Worm (Caenorhabditis elegans) whole organism, dauer: ENCODE measurements around the gene F14H3.6.

Experiments
- unc-62 ChIP-seq: sonication (generic microtip); optimal IDR thresholded peaks from 2 replicates; lab custom pipeline; 2017; ENCODE audit warnings: missing biosample characterization, missing genetic modification reagents, missing genetic modification characterization

The F14H3.6 gene

DNA sequence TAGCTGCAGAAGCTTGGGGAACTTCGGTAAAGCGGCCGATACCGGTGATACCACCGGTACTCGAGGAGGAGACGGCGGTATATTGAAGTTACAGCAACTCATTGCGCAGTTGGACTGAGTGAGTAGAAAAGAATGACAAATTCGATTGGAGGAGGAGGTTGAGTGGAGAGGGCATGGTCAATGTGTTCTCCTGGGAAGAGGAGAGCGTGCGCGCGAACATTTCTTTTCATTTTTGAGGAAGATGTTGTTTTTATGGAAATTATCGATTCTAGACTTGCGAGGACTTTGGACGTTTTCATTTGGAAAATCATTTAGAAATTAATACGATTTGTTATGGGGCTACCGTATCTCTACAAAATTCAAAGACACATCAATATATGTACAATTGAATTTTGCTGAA is 29.5 kb downstream of the F14H3.6 start:
- no peak for TF ChIP-seq unc-62 (GFP tag; lab: Kevin White, UChicago)

DNA sequence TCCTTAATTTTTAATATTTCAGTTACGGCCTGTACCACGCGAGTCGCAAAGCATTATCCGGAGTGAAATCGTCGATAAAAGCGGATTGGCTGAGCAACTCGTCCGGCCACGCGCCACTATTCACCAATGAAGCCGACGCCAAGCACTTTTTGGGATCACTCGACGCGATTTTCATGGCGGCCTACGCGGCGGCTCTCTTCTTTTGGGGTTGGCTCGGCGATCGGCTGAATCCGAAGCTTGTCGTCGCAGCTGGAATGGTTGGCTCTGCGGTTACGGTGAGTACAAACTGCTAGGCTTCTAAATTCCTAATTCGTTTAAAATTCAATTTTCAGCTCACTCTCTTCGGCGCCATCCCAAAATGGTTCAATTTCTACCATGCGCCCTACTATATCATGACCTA is 33.8 kb downstream of the F14H3.6 start:
- no peak for TF ChIP-seq unc-62 (GFP tag; lab: Kevin White, UChicago)

DNA sequence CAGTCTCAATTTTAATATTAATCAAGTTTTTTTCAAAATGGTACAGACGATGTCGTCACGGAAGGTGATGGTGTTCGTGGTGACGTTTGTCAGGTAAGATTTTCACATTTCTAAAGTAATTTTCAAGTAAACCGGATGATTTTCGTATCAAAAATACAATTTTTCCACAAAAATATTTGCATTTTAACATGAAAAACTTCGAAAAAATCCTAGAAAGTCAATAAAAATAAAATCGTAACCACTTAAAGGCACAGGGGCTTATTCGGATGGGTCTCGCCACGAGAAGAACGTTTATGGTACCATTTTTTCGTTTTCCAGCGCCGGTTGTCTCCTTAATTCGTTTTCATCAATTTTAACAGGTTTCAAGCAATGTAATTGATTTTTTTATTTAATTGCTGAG is 34.4 kb downstream of the F14H3.6 start, which contains the start of gene T10C6.6:
Gene T10C6.6, plus strand, starts transcription at position 27 of the 400 bp plus-strand sequence.
- TF ChIP-seq unc-62 (GFP tag; lab: Kevin White, UChicago): no peak

DNA sequence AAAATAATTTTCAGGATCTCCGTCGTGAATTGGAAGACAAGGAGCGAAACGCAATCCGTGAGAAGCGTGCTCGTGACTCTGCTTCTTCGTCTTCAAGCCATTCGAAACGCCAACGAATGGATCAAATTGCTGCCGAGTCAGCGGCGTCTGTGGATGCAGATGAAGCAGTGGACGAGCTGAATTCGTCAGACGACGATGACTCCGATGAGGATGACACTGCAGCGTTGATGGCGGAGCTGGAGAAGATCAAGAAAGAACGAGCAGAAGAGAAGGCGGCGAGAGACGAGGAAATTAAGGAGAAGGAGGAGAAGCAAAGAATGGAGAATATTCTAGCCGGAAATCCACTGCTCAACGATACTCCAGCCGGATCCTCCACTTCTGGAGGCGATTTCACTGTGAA is 35.1 kb downstream of the F14H3.6 start:
- no peak for TF ChIP-seq unc-62 (GFP tag; lab: Kevin White, UChicago)

DNA sequence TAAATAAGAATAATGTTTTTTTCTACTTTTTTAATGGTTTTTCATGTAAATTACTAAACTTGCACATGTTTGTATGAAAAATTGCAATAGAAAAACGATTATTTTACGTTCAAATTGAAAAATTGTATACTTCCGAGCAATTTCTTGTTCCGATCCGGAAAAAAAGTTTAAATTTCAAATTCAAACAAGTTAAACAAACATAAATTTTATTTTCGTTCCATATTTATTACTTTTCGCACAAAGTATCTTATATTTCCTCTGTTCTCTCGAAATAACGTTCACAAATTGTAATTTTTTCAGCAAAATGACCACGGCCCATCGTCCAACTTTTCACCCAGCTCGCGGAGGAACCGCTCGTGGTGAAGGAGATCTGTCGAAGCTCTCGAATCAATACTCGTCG is 35.6 kb downstream of the F14H3.6 start, which contains the start of gene cwc-15:
Gene cwc-15, plus strand, starts transcription at position 301 of the 400 bp plus-strand sequence.
- no peak for TF ChIP-seq unc-62 (GFP tag; lab: Kevin White, UChicago)

DNA sequence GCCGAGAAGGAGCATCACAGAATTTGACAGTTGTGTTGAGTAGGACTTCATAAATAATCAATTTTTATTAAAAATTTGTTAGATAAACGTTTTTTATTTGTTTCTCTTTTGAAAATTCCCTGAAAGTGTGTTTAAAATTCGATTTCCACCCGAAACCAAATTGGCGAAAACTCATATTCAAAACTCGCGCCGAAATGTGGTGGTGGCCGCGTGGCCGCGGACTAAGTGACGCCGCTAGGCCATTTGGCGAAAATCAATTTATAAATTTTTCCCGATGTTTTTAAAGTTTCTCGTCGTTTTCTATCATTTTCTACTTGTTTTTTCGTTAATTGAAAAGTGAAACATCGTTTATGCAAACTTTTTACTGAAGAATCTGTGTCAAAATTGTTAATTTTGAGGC is 36.1 kb downstream of the F14H3.6 start:
- TF ChIP-seq unc-62 (GFP tag; lab: Kevin White, UChicago): no peak

DNA sequence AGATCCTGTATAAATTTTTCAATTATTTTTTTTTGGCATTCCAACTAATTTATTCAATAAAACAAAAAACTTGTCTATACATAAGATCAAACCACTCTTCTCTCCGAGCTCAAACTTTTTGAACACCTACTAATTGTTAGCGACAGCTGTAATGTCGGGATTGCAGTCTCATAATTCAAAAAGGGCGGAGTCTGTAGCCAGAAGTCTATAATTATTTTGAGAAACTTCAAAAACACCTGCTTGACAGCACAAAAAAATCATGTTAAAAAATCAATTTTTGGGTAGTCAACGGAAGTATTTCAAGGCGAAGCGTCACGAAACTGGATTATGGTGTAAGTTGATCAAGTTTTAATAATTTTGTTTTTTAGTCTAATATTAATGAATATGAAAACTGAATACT is 38.7 kb downstream of the F14H3.6 start, which contains the start of gene srx-44:
Gene srx-44, plus strand, starts transcription at position 301 of the 400 bp plus-strand sequence.
- TF ChIP-seq unc-62 (GFP tag; lab: Kevin White, UChicago): no peak

DNA sequence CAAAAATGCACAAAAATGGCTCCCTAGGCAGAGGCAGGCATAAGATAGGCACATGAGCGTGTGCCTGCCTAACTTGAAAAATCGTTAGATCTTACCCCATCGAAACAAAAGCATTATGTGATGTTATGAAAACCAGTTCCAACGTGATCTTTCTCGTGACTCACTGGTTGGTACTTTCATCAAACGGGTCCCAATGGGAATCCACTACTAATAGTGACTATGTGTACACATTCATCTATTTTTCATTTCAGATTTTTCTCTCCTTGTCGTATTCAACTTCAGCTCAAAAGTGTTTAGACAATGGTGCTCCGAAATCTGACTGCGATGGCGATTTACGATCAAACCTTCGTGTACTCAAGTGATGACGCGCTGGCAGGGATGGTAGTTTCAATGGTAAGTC is 41.0 kb downstream of the F14H3.6 start, which contains the start of gene srx-43:
Gene srx-43, plus strand, starts transcription at position 301 of the 400 bp plus-strand sequence.
- TF ChIP-seq unc-62 (GFP tag; lab: Kevin White, UChicago): no peak

DNA sequence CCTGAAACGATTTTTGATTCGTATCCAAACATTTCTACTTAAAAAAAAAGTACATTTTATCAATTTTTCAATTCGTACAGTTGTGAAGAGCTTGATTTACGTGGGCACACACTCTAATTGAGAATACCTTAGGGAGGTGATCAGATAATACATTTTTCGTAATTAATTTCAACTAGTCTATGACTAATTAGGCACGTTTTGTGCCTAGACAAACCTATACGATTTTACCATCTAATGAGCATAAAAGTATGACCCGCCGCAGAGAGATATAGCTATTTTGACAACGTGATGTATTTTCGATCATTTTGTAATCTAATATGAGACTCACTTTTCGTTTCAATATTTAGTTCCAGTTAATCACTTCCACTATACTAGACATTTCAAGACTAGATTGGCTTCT is 41.7 kb downstream of the F14H3.6 start:
- TF ChIP-seq unc-62 (GFP tag; lab: Kevin White, UChicago): no peak

DNA sequence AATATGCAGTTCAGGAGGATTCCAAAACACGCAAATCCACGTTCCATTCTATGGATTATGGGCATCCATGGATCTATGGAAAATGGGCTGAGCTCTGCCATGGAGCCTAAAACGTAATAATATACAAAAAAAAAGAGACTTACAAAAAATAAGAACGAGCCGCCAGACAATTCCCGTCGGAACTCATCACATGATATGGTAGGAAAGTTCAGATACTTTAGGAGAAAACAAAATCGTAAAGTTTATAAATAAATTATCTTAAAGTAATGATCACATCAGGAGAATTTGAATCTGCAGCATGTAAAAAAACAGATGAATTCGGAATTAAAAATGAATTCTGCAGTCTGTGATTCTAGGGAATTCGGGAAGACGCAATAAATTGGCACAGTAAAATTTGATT is 43.0 kb downstream of the F14H3.6 start, which contains the start of gene str-232:
Gene str-232, minus strand, starts transcription at position 101 of the 400 bp plus-strand sequence.
- no peak for TF ChIP-seq unc-62 (GFP tag; lab: Kevin White, UChicago)

DNA sequence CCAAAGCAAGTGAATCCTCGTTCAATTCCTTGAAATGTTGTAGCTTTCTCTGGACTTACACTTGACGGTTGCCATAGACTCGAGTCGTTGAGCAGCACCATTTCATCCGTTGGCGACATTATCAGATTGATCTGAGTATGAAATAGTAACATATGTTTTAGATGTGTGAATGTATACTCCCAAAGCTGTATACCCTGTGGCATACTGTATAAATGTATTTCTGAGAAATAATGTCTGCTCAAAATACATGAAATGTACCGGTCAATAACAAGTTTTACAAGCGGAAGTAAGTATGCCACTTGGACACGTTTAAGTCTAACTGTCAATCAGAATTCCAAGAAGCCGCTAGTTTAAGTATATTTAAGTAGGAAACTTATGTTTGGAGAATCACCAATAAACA is 49.1 kb downstream of the F14H3.6 start, which contains the start of gene str-233:
Gene str-233, minus strand, starts transcription at position 101 of the 400 bp plus-strand sequence.
- no peak for TF ChIP-seq unc-62 (GFP tag; lab: Kevin White, UChicago)

DNA sequence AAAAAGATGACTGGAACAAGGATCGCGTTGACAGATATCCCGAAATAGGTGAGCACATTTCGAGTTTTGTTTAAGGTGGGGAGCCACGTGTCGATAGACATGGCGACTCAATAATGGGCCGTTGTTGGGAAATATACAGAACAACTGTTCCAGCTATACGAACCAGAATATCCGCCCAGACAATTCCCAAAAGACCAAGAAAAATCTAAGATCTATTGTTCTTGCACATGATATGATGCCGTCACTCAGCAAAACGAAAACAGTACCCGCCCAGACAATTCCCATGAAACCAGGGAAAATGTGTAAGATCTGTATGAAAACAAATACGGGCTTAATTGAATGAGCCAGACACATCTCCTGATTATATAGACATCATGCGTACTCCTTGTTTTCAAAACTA is 51.2 kb downstream of the F14H3.6 start, which contains the start of gene str-231:
Gene str-231, minus strand, starts transcription at position 101 of the 400 bp plus-strand sequence.
- TF ChIP-seq unc-62 (GFP tag; lab: Kevin White, UChicago): no peak
